Fruit fly (Drosophila melanogaster): ENCODE results near the gene Rpn3.

The Rpn3 gene

dm6 chr2L:19034213-19034929 is 17.2 kb upstream of the Rpn3 start, which contains the start of the genes mib2 and CG31800 (continued):
- TF ChIP-seq peb (GFP tag; IDR thresholded peaks at IDR 0.05): no peak
- peak; percentile 76 for TF ChIP-seq CG16813 (GFP tag; IDR thresholded peaks at IDR 0.05; ENCODE audit: partially characterized antibody)
- TF ChIP-seq wdn (GFP tag; IDR thresholded peaks at IDR 0.05): no peak
- TF ChIP-seq H2.0 (GFP tag; IDR thresholded peaks at IDR 0.05): no peak
- TF ChIP-seq ken (GFP tag; IDR thresholded peaks at IDR 0.05): no peak
- TF ChIP-seq CG17568 (GFP tag; optimal IDR thresholded peaks at IDR 0.05): no peak
- TF ChIP-seq CG15011 (GFP tag; optimal IDR thresholded peaks at IDR 0.05): no peak
- no peak for TF ChIP-seq CoRest (tag; optimal IDR thresholded peaks at IDR 0.05)
- TF ChIP-seq nmo (GFP tag; optimal IDR thresholded peaks at IDR 0.05): peak; percentile 20
- TF ChIP-seq Elba2 (GFP tag; optimal IDR thresholded peaks at IDR 0.05): no peak
- no peak for TF ChIP-seq CG11093 (GFP tag; IDR thresholded peaks at IDR 0.05)
- TF ChIP-seq MESR4 (GFP tag; optimal IDR thresholded peaks at IDR 0.05): peak; percentile 79
- no peak for TF ChIP-seq Nf-YB (GFP tag; optimal IDR thresholded peaks at IDR 0.05)
- TF ChIP-seq CG6689 (GFP tag; IDR thresholded peaks at IDR 0.05): no peak
- TF ChIP-seq grn (GFP tag; optimal IDR thresholded peaks at IDR 0.05): no peak
- no peak for TF ChIP-seq bowl (GFP tag; IDR thresholded peaks at IDR 0.05)
- no peak for TF ChIP-seq CG1024 (GFP tag; IDR thresholded peaks at IDR 0.05)
- no peak for TF ChIP-seq ssp (GFP tag; IDR thresholded peaks at IDR 0.05)
- no peak for TF ChIP-seq Gug (GFP tag; IDR thresholded peaks at IDR 0.05)
- no peak for TF ChIP-seq CG9727 (GFP tag; optimal IDR thresholded peaks at IDR 0.05)
- TF ChIP-seq CG12769 (tag; optimal IDR thresholded peaks at IDR 0.05): no peak
- no peak for TF ChIP-seq CG9817 (tag; optimal IDR thresholded peaks at IDR 0.05)
- TF ChIP-seq ro (GFP tag; IDR thresholded peaks at IDR 0.05): no peak
- no peak for TF ChIP-seq Atf6 (GFP tag; IDR thresholded peaks at IDR 0.05)
- TF ChIP-seq CG2199 (GFP tag; IDR thresholded peaks at IDR 0.05): 0 out of 3 replicates have a peak, but pooled peaks have one; percentile 53
- TF ChIP-seq crc (GFP tag; optimal IDR thresholded peaks at IDR 0.05): no peak
- no peak for TF ChIP-seq CG18011 (GFP tag; optimal IDR thresholded peaks at IDR 0.05)
- peak; percentile 39 for TF ChIP-seq CG30020 (tag; optimal IDR thresholded peaks at IDR 0.05)
- no peak for TF ChIP-seq CG12104 (GFP tag; optimal IDR thresholded peaks at IDR 0.05)
- TF ChIP-seq HmgZ (tag; optimal IDR thresholded peaks at IDR 0.05): no peak
- no peak for TF ChIP-seq hth (optimal IDR thresholded peaks at IDR 0.05)
- no peak for TF ChIP-seq Usf (GFP tag; optimal IDR thresholded peaks at IDR 0.05)
- TF ChIP-seq CG4424 (GFP tag; optimal IDR thresholded peaks at IDR 0.05): no peak
- no peak for TF ChIP-seq eyg (GFP tag; optimal IDR thresholded peaks at IDR 0.05)
- no peak for TF ChIP-seq ash1 (GFP tag; optimal IDR thresholded peaks at IDR 0.05)
- TF ChIP-seq CG42726 (GFP tag; IDR thresholded peaks at IDR 0.05; ENCODE audit: partially characterized antibody): peak; percentile 80
- TF ChIP-seq CG17612 (GFP tag; IDR thresholded peaks at IDR 0.05): no peak
- peak; percentile 8 for TF ChIP-seq Ets97D (GFP tag; optimal IDR thresholded peaks at IDR 0.05)
- TF ChIP-seq Max (GFP tag; optimal IDR thresholded peaks at IDR 0.05): no peak
- no peak for TF ChIP-seq CG8281 (tag; optimal IDR thresholded peaks at IDR 0.05)
- no peak for TF ChIP-seq lmd (GFP tag; IDR thresholded peaks at IDR 0.05)
- TF ChIP-seq CG7745 (tag; optimal IDR thresholded peaks at IDR 0.05): no peak
- TF ChIP-seq Fer2 (tag; optimal IDR thresholded peaks at IDR 0.05): no peak
- TF ChIP-seq CG14050 (GFP tag; IDR thresholded peaks at IDR 0.05): no peak
- TF ChIP-seq Rfx (GFP tag; IDR thresholded peaks at IDR 0.05): no peak
- peak; percentile 27 for TF ChIP-seq CG14710 (tag; optimal IDR thresholded peaks at IDR 0.05)
- TF ChIP-seq Lpt (GFP tag; optimal IDR thresholded peaks at IDR 0.05): no peak
- TF ChIP-seq pnt (GFP tag; optimal IDR thresholded peaks at IDR 0.05): no peak
